Worm (Caenorhabditis elegans) whole organism, early embryonic: ENCODE results near the gene C08B6.3.

Source experiments
- B0310.2 ChIP-seq: sonication (generic microtip); optimal IDR thresholded peaks from 2 replicates; lab custom pipeline; 2016; ENCODE audit warnings: mild to moderate bottlenecking, missing genetic modification characterization, missing compliant biosample characterization
- ama-1 ChIP-seq: fragments of 150-350 bp; optimal IDR thresholded peaks from 2 replicates; lab custom pipeline; 2014
- ceh-13 ChIP-seq: fragments of 200-800 bp; sonication (Bioruptor generic); optimal IDR thresholded peaks from 2 replicates; lab custom pipeline; 2018; ENCODE audit warnings: mild to moderate bottlenecking, missing genetic modification characterization, missing compliant biosample characterization
- ets-7 ChIP-seq: sonication (generic microtip); optimal IDR thresholded peaks from 2 replicates; lab custom pipeline; 2016; ENCODE audit warnings: missing genotype, missing genetic modification characterization, missing compliant biosample characterization
- flt-1 ChIP-seq: fragments of 200-800 bp; sonication (Bioruptor generic); IDR thresholded peaks from 2 replicates; pipeline ENCODE4 v1.3.6; 2022; ENCODE audit warnings: missing genetic modification characterization, missing compliant biosample characterization
- hmg-4 ChIP-seq: fragments of 200-800 bp; sonication (Bioruptor generic); optimal IDR thresholded peaks from 2 replicates; lab custom pipeline; 2018; ENCODE audit warnings: mild to moderate bottlenecking, missing genetic modification characterization, missing compliant biosample characterization
- hnd-1 ChIP-seq: sonication (generic microtip); optimal IDR thresholded peaks from 2 replicates; lab custom pipeline; 2016; ENCODE audit warnings: missing genetic modification characterization, missing compliant biosample characterization
- sea-1 ChIP-seq: fragments of 200-800 bp; sonication (Bioruptor generic); conservative IDR thresholded peaks from 2 replicates; pipeline ENCODE4 v1.3.6; 2022; ENCODE audit warnings: missing genetic modification characterization, missing compliant biosample characterization
- tbx-37 ChIP-seq: fragments of 200-800 bp; sonication (Bioruptor generic); conservative IDR thresholded peaks from 2 replicates; pipeline ENCODE4 v1.3.6; 2022; ENCODE audit warnings: missing genetic modification reagents, missing genetic modification characterization, missing compliant biosample characterization
- tra-4 ChIP-seq: sonication (generic microtip); optimal IDR thresholded peaks from 2 replicates; lab custom pipeline; 2017; ENCODE audit warnings: missing genetic modification characterization, missing compliant biosample characterization

- TF ChIP-seq hmg-4 (GFP tag; lab: Kevin White, UChicago) (no peak), tra-4 (tag; lab: Kevin White, UChicago) (no peak), sea-1 (GFP tag; lab: Robert Waterston, UW) (no peak), B0310.2 (tag; lab: Kevin White, UChicago) (no peak), hnd-1 (tag; lab: Kevin White, UChicago) (no peak), ets-7 (no peak), tbx-37 (GFP tag; lab: Robert Waterston, UW) (no peak), ama-1 (lab: Kevin White, UChicago) (no peak), flt-1 (no peak), ceh-13 (GFP tag; lab: Kevin White, UChicago) (no peak)
Measured at ce11 chrV:10078244-10078643, 33.8 kb downstream of the C08B6.3 start, which contains the start of gene R04B5.1.
